Fruit fly (Drosophila melanogaster) whole organism, embryonic: ENCODE measurements around the gene CG12012.

Source experiments
- Asciz ChIP-seq: fragments of 200-800 bp; sonication (Bioruptor generic); optimal IDR thresholded peaks from 2 replicates; lab custom pipeline; 2017; ENCODE audit warnings: missing biosample characterization, mild to moderate bottlenecking, missing genetic modification characterization, missing genetic modification reagents
- CG10147 ChIP-seq: fragments of 200-800 bp; sonication (Bioruptor generic); optimal IDR thresholded peaks from 2 replicates; lab custom pipeline; 2019; ENCODE audit warnings: missing biosample characterization, mild to moderate bottlenecking, missing genetic modification characterization, moderate library complexity
- CG1024 ChIP-seq: fragments of 200-800 bp; sonication (Bioruptor generic); IDR thresholded peaks from 2 replicates; pipeline ENCODE4 v1.3.6; 2022; ENCODE audit warnings: missing biosample characterization, missing genetic modification characterization
- CG11560 ChIP-seq: fragments of 200-800 bp; sonication (Bioruptor generic); IDR thresholded peaks from 3 replicates; pipeline ENCODE4 v1.3.6; 2022; ENCODE audit warnings: missing biosample characterization, missing genetic modification characterization
- CG12659 ChIP-seq: fragments of 200-800 bp; sonication (Bioruptor generic); optimal IDR thresholded peaks from 3 replicates; lab custom pipeline; 2017; ENCODE audit warnings: mild to moderate bottlenecking, missing biosample characterization, missing genetic modification reagents, missing genetic modification characterization
- CG13624 ChIP-seq: fragments of 200-800 bp; sonication (Bioruptor generic); optimal IDR thresholded peaks from 2 replicates; lab custom pipeline; 2016; ENCODE audit warnings: missing biosample characterization, missing genetic modification characterization
- CG14441 ChIP-seq: fragments of 200-800 bp; sonication (Bioruptor generic); IDR thresholded peaks from 2 replicates; pipeline ENCODE4 v1.3.6; 2022; ENCODE audit warnings: missing biosample characterization, missing genetic modification characterization
- CG15073 ChIP-seq: fragments of 200-800 bp; sonication (Bioruptor generic); optimal IDR thresholded peaks from 2 replicates; lab custom pipeline; 2016; ENCODE audit warnings: missing biosample characterization, missing genetic modification characterization
- CG15601 ChIP-seq: fragments of 200-800 bp; sonication (Bioruptor generic); optimal IDR thresholded peaks from 3 replicates; lab custom pipeline; 2019; ENCODE audit warnings: missing biosample characterization, mild to moderate bottlenecking, missing genetic modification characterization, moderate library complexity
- CG16863 ChIP-seq: fragments of 200-800 bp; sonication (Bioruptor generic); optimal IDR thresholded peaks from 3 replicates; lab custom pipeline; 2016; ENCODE audit warnings: missing biosample characterization, missing genetic modification characterization
- CG17186 ChIP-seq: fragments of 200-800 bp; sonication (Bioruptor generic); optimal IDR thresholded peaks from 3 replicates; lab custom pipeline; 2017; ENCODE audit warnings: missing biosample characterization, missing genetic modification reagents, missing genetic modification characterization
- CG2120 ChIP-seq: fragments of 200-800 bp; sonication (Bioruptor generic); optimal IDR thresholded peaks from 3 replicates; lab custom pipeline; 2016; ENCODE audit warnings: missing biosample characterization, missing genetic modification characterization
- CG2129 ChIP-seq: fragments of 200-800 bp; sonication (Bioruptor generic); IDR thresholded peaks from 2 replicates; pipeline ENCODE4 v1.3.6; 2022; ENCODE audit warnings: missing biosample characterization, missing genetic modification characterization; ENCODE audit not compliant: partially characterized antibody
- CG2889 ChIP-seq: fragments of 200-800 bp; sonication (Bioruptor generic); IDR thresholded peaks from 3 replicates; pipeline ENCODE4 v1.3.6; 2022; ENCODE audit warnings: missing biosample characterization, missing genetic modification characterization
- CG33557 ChIP-seq: fragments of 200-800 bp; sonication (Bioruptor generic); optimal IDR thresholded peaks from 2 replicates; lab custom pipeline; 2019; ENCODE audit warnings: missing biosample characterization, mild to moderate bottlenecking, missing genetic modification characterization, moderate library complexity
- CG4404 ChIP-seq: fragments of 200-800 bp; sonication (Bioruptor generic); IDR thresholded peaks from 2 replicates; pipeline ENCODE4 v1.3.6; 2022; ENCODE audit warnings: missing biosample characterization, missing genetic modification characterization
- CG4820 ChIP-seq: fragments of 200-800 bp; sonication (Bioruptor generic); optimal IDR thresholded peaks from 3 replicates; lab custom pipeline; 2016; ENCODE audit warnings: missing biosample characterization, missing genetic modification characterization
- CG7963 ChIP-seq: fragments of 200-800 bp; sonication (Bioruptor generic); IDR thresholded peaks from 3 replicates; pipeline ENCODE4 v1.3.6; 2022; ENCODE audit warnings: missing biosample characterization, missing genetic modification characterization; ENCODE audit not compliant: partially characterized antibody
- CG8478 ChIP-seq: fragments of >200 bp; optimal IDR thresholded peaks from 2 replicates; lab custom pipeline; 2018
- CG9215 ChIP-seq: fragments of 200-800 bp; sonication (Bioruptor generic); IDR thresholded peaks from 2 replicates; pipeline ENCODE4 v1.3.6; 2022; ENCODE audit warnings: missing biosample characterization, missing genetic modification characterization
- CG9932 ChIP-seq: fragments of 200-800 bp; sonication (Bioruptor generic); IDR thresholded peaks from 2 replicates; pipeline ENCODE4 v1.3.6; 2022; ENCODE audit warnings: missing biosample characterization, missing genetic modification characterization
- Dll ChIP-seq: fragments of 200-800 bp; sonication (Bioruptor generic); IDR thresholded peaks from 4 replicates; pipeline ENCODE4 v1.3.6; 2022; ENCODE audit warnings: missing biosample characterization, missing genetic modification characterization; ENCODE audit not compliant: partially characterized antibody
- Doc2 ChIP-seq: fragments of 200-800 bp; sonication (Bioruptor generic); IDR thresholded peaks from 2 replicates; pipeline ENCODE4 v1.3.6; 2022; ENCODE audit warnings: missing biosample characterization, missing genetic modification characterization
- Dref ChIP-seq: fragments of 200-800 bp; sonication (Bioruptor generic); IDR thresholded peaks from 2 replicates; pipeline ENCODE4 v1.3.6; 2022; ENCODE audit warnings: missing biosample characterization, missing genetic modification characterization
- H2.0 ChIP-seq: fragments of 200-800 bp; sonication (Bioruptor generic); IDR thresholded peaks from 2 replicates; pipeline ENCODE4 v1.3.6; 2022; ENCODE audit warnings: missing biosample characterization, missing genetic modification characterization
- HLH4C ChIP-seq: fragments of 200-800 bp; sonication (Bioruptor generic); IDR thresholded peaks from 3 replicates; pipeline ENCODE4 v1.3.6; 2022; ENCODE audit warnings: missing biosample characterization, missing genetic modification characterization; ENCODE audit not compliant: partially characterized antibody
- Hey ChIP-seq: fragments of 200-800 bp; sonication (Bioruptor generic); optimal IDR thresholded peaks from 3 replicates; lab custom pipeline; 2018; ENCODE audit warnings: missing biosample characterization, mild to moderate bottlenecking, missing genetic modification characterization
- Lim3 ChIP-seq: fragments of 200-800 bp; sonication (Bioruptor generic); IDR thresholded peaks from 2 replicates; pipeline ENCODE4 v1.3.6; 2022; ENCODE audit warnings: missing biosample characterization, missing genetic modification characterization
- NC2β ChIP-seq: fragments of 200-800 bp; sonication (Bioruptor generic); optimal IDR thresholded peaks from 2 replicates; lab custom pipeline; 2016; ENCODE audit warnings: missing biosample characterization, missing genetic modification characterization
- Neu2 ChIP-seq: fragments of 200-800 bp; sonication (Bioruptor generic); optimal IDR thresholded peaks from 3 replicates; lab custom pipeline; 2016; ENCODE audit warnings: missing biosample characterization, missing genetic modification characterization, borderline replicate concordance
- Stat92E ChIP-seq, 3 experiments: fragments of >200 bp in 2 of 3; fragments of 200-800 bp in 1 of 3; sonication (Bioruptor generic) in 1 of 3; optimal IDR thresholded peaks; 2 replicates each; lab custom pipeline; 2017 to 2019; ENCODE audit warnings: missing biosample characterization in 3 of 3, missing genetic modification characterization in 3 of 3, mild to moderate bottlenecking in 1 of 3, moderate library complexity in 1 of 3
- ap ChIP-seq: fragments of 200-800 bp; sonication (Bioruptor generic); IDR thresholded peaks from 2 replicates; pipeline ENCODE4 v1.3.6; 2022; ENCODE audit warnings: missing biosample characterization, missing genetic modification characterization
- bab2 ChIP-seq: fragments of 200-800 bp; sonication (Bioruptor generic); optimal IDR thresholded peaks from 2 replicates; lab custom pipeline; 2016; ENCODE audit warnings: missing biosample characterization, missing genetic modification characterization
- dan ChIP-seq: fragments of 200-800 bp; sonication (Bioruptor generic); IDR thresholded peaks from 2 replicates; pipeline ENCODE4 v1.3.6; 2022; ENCODE audit warnings: missing biosample characterization, missing genetic modification characterization
- dpn ChIP-seq, 2 experiments: fragments of 200-800 bp; sonication (Bioruptor generic); optimal IDR thresholded peaks; 3 replicates each; lab custom pipeline; 2016; ENCODE audit warnings: missing biosample characterization in 2 of 2, missing genetic modification characterization in 2 of 2
- emc ChIP-seq: fragments of 200-800 bp; sonication (Bioruptor generic); optimal IDR thresholded peaks from 2 replicates; lab custom pipeline; 2016; ENCODE audit warnings: missing biosample characterization, missing genetic modification characterization
- fd64A ChIP-seq: fragments of 200-800 bp; sonication (Bioruptor generic); optimal IDR thresholded peaks from 3 replicates; lab custom pipeline; 2018; ENCODE audit warnings: missing biosample characterization, mild to moderate bottlenecking, missing genetic modification characterization
- gce ChIP-seq: fragments of 200-800 bp; sonication (Bioruptor generic); IDR thresholded peaks from 3 replicates; pipeline ENCODE4 v1.3.6; 2022; ENCODE audit warnings: missing biosample characterization, missing genetic modification characterization
- grau ChIP-seq: fragments of 200-800 bp; optimal IDR thresholded peaks from 3 replicates; lab custom pipeline; 2019; ENCODE audit warnings: missing biosample characterization, mild to moderate bottlenecking, missing genetic modification characterization, moderate library complexity
- lilli ChIP-seq: fragments of 200-800 bp; sonication (Bioruptor generic); optimal IDR thresholded peaks from 3 replicates; lab custom pipeline; 2016; ENCODE audit warnings: missing biosample characterization, missing genetic modification characterization
- lov ChIP-seq, 2 experiments: fragments of 200-800 bp in 1 of 2; fragments of >200 bp in 1 of 2; sonication (Bioruptor generic) in 1 of 2; IDR thresholded peaks in 1 of 2; optimal IDR thresholded peaks in 1 of 2; 2 replicates in 1 of 2; 3 replicates in 1 of 2; pipeline versions ENCODE4 v1.3.6 to Lab custom; 2017 to 2022; ENCODE audit warnings: missing biosample characterization in 1 of 2, missing genetic modification characterization in 1 of 2
- luna ChIP-seq: fragments of 200-800 bp; sonication (Bioruptor generic); optimal IDR thresholded peaks from 2 replicates; lab custom pipeline; 2016; ENCODE audit warnings: missing biosample characterization, missing genetic modification characterization
- mam ChIP-seq: fragments of 200-800 bp; sonication (Bioruptor generic); optimal IDR thresholded peaks from 3 replicates; lab custom pipeline; 2016; ENCODE audit warnings: missing biosample characterization, missing genetic modification characterization
- odd ChIP-seq: fragments of 200-800 bp; sonication (Bioruptor generic); optimal IDR thresholded peaks from 2 replicates; lab custom pipeline; 2017; ENCODE audit warnings: missing biosample characterization, mild to moderate bottlenecking, missing genetic modification characterization
- otp ChIP-seq: fragments of 200-800 bp; sonication (Bioruptor generic); IDR thresholded peaks from 3 replicates; pipeline ENCODE4, ENCODE4 v1.3.6; 2022; ENCODE audit warnings: missing biosample characterization, missing genetic modification characterization
- pb ChIP-seq: fragments of 200-800 bp; sonication (Bioruptor generic); optimal IDR thresholded peaks from 3 replicates; lab custom pipeline; 2016; ENCODE audit warnings: missing biosample characterization, missing genetic modification characterization
- salm ChIP-seq: fragments of 200-800 bp; sonication (Bioruptor generic); optimal IDR thresholded peaks from 2 replicates; lab custom pipeline; 2018; ENCODE audit warnings: missing biosample characterization, mild to moderate bottlenecking, missing genetic modification characterization
- sens-2 ChIP-seq: fragments of 200-800 bp; sonication (Bioruptor generic); IDR thresholded peaks from 2 replicates; pipeline ENCODE4 v1.3.6; 2022; ENCODE audit warnings: missing biosample characterization, missing genetic modification characterization
- seq ChIP-seq: fragments of 200-800 bp; sonication (Bioruptor generic); IDR thresholded peaks from 2 replicates; pipeline ENCODE4 v1.3.6; 2022; ENCODE audit warnings: missing biosample characterization, missing genetic modification characterization
- sima ChIP-seq: fragments of 200-800 bp; sonication (Bioruptor generic); optimal IDR thresholded peaks from 2 replicates; lab custom pipeline; 2016; ENCODE audit warnings: missing biosample characterization, missing genetic modification characterization
- sr ChIP-seq: fragments of 200-800 bp; sonication (Bioruptor generic); IDR thresholded peaks from 3 replicates; pipeline ENCODE4 v1.3.6; 2022; ENCODE audit warnings: missing biosample characterization, missing genetic modification characterization

The CG12012 gene

DNA sequence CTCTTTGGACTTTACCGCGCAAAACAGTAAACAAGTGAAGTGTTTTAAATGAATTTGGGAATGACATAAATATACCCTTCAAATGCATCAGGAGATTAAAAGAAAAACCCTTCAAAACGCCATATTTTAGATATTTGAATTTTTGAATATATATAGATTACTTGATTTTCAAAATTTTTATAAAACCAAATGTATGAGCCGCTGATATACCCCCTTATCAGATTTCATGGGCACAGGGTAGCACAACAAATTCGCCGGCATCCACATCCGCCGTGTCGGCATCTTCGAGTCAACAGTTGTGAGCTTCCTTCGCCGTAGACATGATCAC is 1.4 kb downstream of the CG12012 start, which contains the start of gene Ids (continued):
- TF ChIP-seq fd64A (GFP tag; lab: Kevin White, UChicago) (no peak), CG4404 (peak; percentile 45), CG9215 (GFP tag; lab: Robert Waterston, UW) (peak; percentile 38), CG33557 (GFP tag; lab: Kevin White, UChicago) (no peak), NC2β (GFP tag; lab: Kevin White, UChicago) (peak; percentile 35), Doc2 (no peak), Stat92E (GFP tag; optimal IDR thresholded peaks at IDR 0.05; lab: Kevin White, UChicago) (no peak), Hey (no peak), lov (optimal IDR thresholded peaks at IDR 0.05; lab: Kevin White, UChicago) (no peak), lov (GFP tag; IDR thresholded peaks at IDR 0.05; lab: Robert Waterston, UW) (peak; percentile 72; the same call in 1 of the 3 replicates), Asciz (GFP tag; lab: Kevin White, UChicago) (peak; percentile 62), CG4820 (peak; percentile 15), sr (peak; percentile 35; the same call in 1 of the 3 replicates), CG11560 (tag; lab: Robert Waterston, UW) (peak; percentile 34; the same call in 1 of the 3 replicates), gce (GFP tag; lab: Robert Waterston, UW) (peak; percentile 61; the same call in 1 of the 3 replicates), CG2129 (no peak), HLH4C (GFP tag; lab: Robert Waterston, UW) (no peak), dpn (GFP tag; optimal IDR thresholded peaks at IDR 0.05; lab: Kevin White, UChicago) (peak; percentile 12 to 69), lilli (GFP tag; lab: Kevin White, UChicago) (peak; percentile 66), emc (GFP tag; lab: Kevin White, UChicago) (no peak), CG2889 (GFP tag; lab: Robert Waterston, UW) (0 out of 3 replicates have a peak, but pooled peaks have one; percentile 55), ap (GFP tag; lab: Robert Waterston, UW) (no peak; the same call in 1 of the 2 replicates), CG8478 (lab: Kevin White, UChicago) (no peak), CG12659 (GFP tag; lab: Kevin White, UChicago) (peak; percentile 70), mam (peak; percentile 39), grau (tag; lab: Kevin White, UChicago) (peak; percentile 47), sens-2 (no peak), otp (GFP tag; lab: Robert Waterston, UW) (peak; percentile 74; the same call in 1 of the 3 replicates), CG2120 (peak; percentile 70), seq (GFP tag; lab: Robert Waterston, UW) (peak; percentile 80), luna (GFP tag; lab: Kevin White, UChicago) (no peak), CG17186 (GFP tag; lab: Kevin White, UChicago) (no peak), CG7963 (no peak), Dll (no peak), Neu2 (GFP tag; lab: Kevin White, UChicago) (no peak), CG14441 (peak; percentile 86), pb (GFP tag; lab: Kevin White, UChicago) (no peak), CG13624 (GFP tag; lab: Kevin White, UChicago) (peak; percentile 2), CG9932 (GFP tag; lab: Robert Waterston, UW) (peak; percentile 70), CG1024 (GFP tag; lab: Robert Waterston, UW) (peak; percentile 64), Lim3 (no peak), CG10147 (GFP tag; lab: Kevin White, UChicago) (peak; percentile 28), H2.0 (peak; percentile 57), Dref (GFP tag; lab: Robert Waterston, UW) (no peak), salm (tag; lab: Kevin White, UChicago) (peak; percentile 16), sima (no peak), dan (GFP tag; lab: Robert Waterston, UW) (no peak), CG15601 (peak; percentile 9), bab2 (GFP tag; lab: Kevin White, UChicago) (peak; percentile 37), CG16863 (GFP tag; lab: Kevin White, UChicago) (no peak), odd (peak; percentile 60), CG15073 (GFP tag; lab: Kevin White, UChicago) (no peak)
